Worm (Caenorhabditis elegans) whole organism, L4/young adult: Measurements from ENCODE around the gene C33C12.11.

Source experiments
- W03F9.2 ChIP-seq: fragments of 150-350 bp; optimal IDR thresholded peaks from 2 replicates; lab custom pipeline; 2014; ENCODE audit warnings: missing biosample characterization, missing genetic modification characterization
- him-1 ChIP-seq: sonication (generic microtip); optimal IDR thresholded peaks from 2 replicates; lab custom pipeline; 2016; ENCODE audit warnings: missing genotype, missing genetic modification reagents, missing genetic modification characterization, missing compliant biosample characterization

DNA sequence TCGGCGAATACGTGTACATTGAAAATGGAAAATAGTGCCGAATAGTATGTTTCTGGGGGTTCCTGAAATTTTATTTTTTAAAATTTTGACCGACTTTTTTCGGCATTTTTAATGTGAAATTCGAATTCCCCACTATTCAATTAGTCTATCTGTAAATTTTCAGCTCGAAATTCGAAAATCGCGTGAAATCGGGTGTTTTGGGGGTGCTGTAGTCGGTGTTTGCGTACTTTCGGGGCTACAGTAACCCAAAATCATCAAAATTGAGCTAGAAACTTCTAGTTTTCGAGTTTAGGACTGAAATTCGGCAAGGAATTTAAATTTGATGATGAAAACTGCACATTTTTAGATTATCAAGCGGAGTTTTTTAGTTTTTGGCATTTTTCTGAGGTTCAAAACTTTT lies 38.5 kb upstream of the C33C12.11 start:
- TF ChIP-seq W03F9.2 (no peak), him-1 (tag; lab: Kevin White, UChicago) (no peak)
